Worm (Caenorhabditis elegans) whole organism, mixed stage, embryonic: ENCODE data around the gene F39E9.6.
"Not testable (repeated sequence)": the region's sequence is repeated elsewhere in the genome, so short reads cannot be mapped to it uniquely, and the experiment has no call there.

Source experiments
- M03D4.4 ChIP-seq: sonication (generic microtip); optimal IDR thresholded peaks from 2 replicates; lab custom pipeline; 2017; ENCODE audit warnings: mild to moderate bottlenecking, missing genetic modification characterization, missing compliant biosample characterization
- blmp-1 ChIP-seq: fragments of 150-350 bp; optimal IDR thresholded peaks from 2 replicates; lab custom pipeline; 2014; ENCODE audit warnings: missing biosample characterization, missing genetic modification characterization
- ceh-39 ChIP-seq: fragments of 150-350 bp; optimal IDR thresholded peaks from 2 replicates; lab custom pipeline; 2014; ENCODE audit warnings: missing biosample characterization, missing genetic modification characterization
- ceh-43 ChIP-seq: fragments of 200-800 bp; sonication (Bioruptor generic); optimal IDR thresholded peaks from 2 replicates; lab custom pipeline; 2018; ENCODE audit warnings: mild to moderate bottlenecking, missing genetic modification characterization, moderate library complexity, missing compliant biosample characterization
- ceh-83 ChIP-seq: fragments of 200-800 bp; sonication (Bioruptor generic); optimal IDR thresholded peaks from 2 replicates; lab custom pipeline; 2018; ENCODE audit warnings: mild to moderate bottlenecking, missing genetic modification characterization, missing compliant biosample characterization
- ces-1 ChIP-seq: fragments of 150-350 bp; optimal IDR thresholded peaks from 2 replicates; lab custom pipeline; 2014; ENCODE audit warnings: missing biosample characterization, missing genetic modification reagents, missing genetic modification characterization
- drap-1 ChIP-seq: fragments of 200-800 bp; sonication (Bioruptor generic); optimal IDR thresholded peaks from 3 replicates; lab custom pipeline; 2018; ENCODE audit warnings: mild to moderate bottlenecking, missing genetic modification characterization, missing compliant biosample characterization
- elt-1 ChIP-seq: sonication (generic microtip); optimal IDR thresholded peaks from 2 replicates; lab custom pipeline; 2017; ENCODE audit warnings: missing genetic modification characterization, mild to moderate bottlenecking, missing compliant biosample characterization, antibody characterized with exemption, moderate library complexity, borderline replicate concordance; ENCODE audit not compliant: insufficient read depth
- flh-1 ChIP-seq: fragments of 200-800 bp; sonication (Bioruptor generic); optimal IDR thresholded peaks from 2 replicates; lab custom pipeline; 2018; ENCODE audit warnings: mild to moderate bottlenecking, missing genetic modification characterization, moderate library complexity, missing compliant biosample characterization
- ham-2 ChIP-seq: fragments of 200-800 bp; sonication (Bioruptor generic); optimal IDR thresholded peaks from 2 replicates; lab custom pipeline; 2018; ENCODE audit warnings: mild to moderate bottlenecking, missing genetic modification characterization, missing compliant biosample characterization
- hlh-1 ChIP-seq: fragments of 150-350 bp; optimal IDR thresholded peaks from 2 replicates; lab custom pipeline; 2014; ENCODE audit warnings: missing biosample characterization, missing genetic modification reagents, missing genetic modification characterization
- lin-13 ChIP-seq: fragments of 150-350 bp; optimal IDR thresholded peaks from 2 replicates; lab custom pipeline; 2014; ENCODE audit warnings: missing biosample characterization, missing genetic modification characterization
- lin-32 ChIP-seq: fragments of 200-800 bp; sonication (Bioruptor generic); optimal IDR thresholded peaks from 2 replicates; lab custom pipeline; 2018; ENCODE audit warnings: mild to moderate bottlenecking, missing genetic modification characterization, missing compliant biosample characterization
- lsy-2 ChIP-seq: fragments of 150-350 bp; optimal IDR thresholded peaks from 2 replicates; lab custom pipeline; 2014; ENCODE audit warnings: missing biosample characterization, missing genetic modification characterization
- mab-5 ChIP-seq: fragments of 150-350 bp; optimal IDR thresholded peaks from 2 replicates; lab custom pipeline; 2014; ENCODE audit warnings: missing biosample characterization, missing genetic modification characterization
- mep-1 ChIP-seq: fragments of 150-350 bp; optimal IDR thresholded peaks from 2 replicates; lab custom pipeline; 2017; ENCODE audit warnings: missing biosample characterization, missing genetic modification reagents, missing genetic modification characterization, inconsistent platforms
- mls-2 ChIP-seq: sonication (generic microtip); optimal IDR thresholded peaks from 2 replicates; lab custom pipeline; 2016; ENCODE audit warnings: mild to moderate bottlenecking, missing genetic modification characterization, moderate library complexity, missing compliant biosample characterization
- nhr-2 ChIP-seq: fragments of 150-350 bp; optimal IDR thresholded peaks from 2 replicates; lab custom pipeline; 2014; ENCODE audit warnings: missing biosample characterization, missing genetic modification characterization
- nhr-237 ChIP-seq: fragments of 150-350 bp; optimal IDR thresholded peaks from 2 replicates; lab custom pipeline; 2014; ENCODE audit warnings: missing biosample characterization, missing genetic modification characterization
- nhr-28 ChIP-seq: fragments of 150-350 bp; optimal IDR thresholded peaks from 2 replicates; lab custom pipeline; 2014; ENCODE audit warnings: missing biosample characterization, missing genetic modification characterization
- nhr-76 ChIP-seq: sonication (generic microtip); optimal IDR thresholded peaks from 2 replicates; lab custom pipeline; 2017; ENCODE audit warnings: missing biosample characterization, missing genetic modification characterization
- pha-4 ChIP-seq: fragments of 150-350 bp; optimal IDR thresholded peaks from 2 replicates; lab custom pipeline; 2018; ENCODE audit warnings: missing biosample characterization, missing genetic modification reagents, missing genetic modification characterization
- sem-2 ChIP-seq: fragments of 200-800 bp; sonication (Bioruptor generic); optimal IDR thresholded peaks from 2 replicates; lab custom pipeline; 2018; ENCODE audit warnings: mild to moderate bottlenecking, missing genetic modification characterization, missing compliant biosample characterization
- snpc-4 ChIP-seq: fragments of 150-350 bp; optimal IDR thresholded peaks from 2 replicates; lab custom pipeline; 2014; ENCODE audit warnings: missing biosample characterization, missing genetic modification characterization
- sptf-1 ChIP-seq: sonication (generic microtip); optimal IDR thresholded peaks from 2 replicates; lab custom pipeline; 2017; ENCODE audit warnings: mild to moderate bottlenecking, missing genetic modification characterization, moderate library complexity, missing compliant biosample characterization
- tbx-8 ChIP-seq: fragments of 200-800 bp; sonication (Bioruptor generic); optimal IDR thresholded peaks from 2 replicates; lab custom pipeline; 2018; ENCODE audit warnings: mild to moderate bottlenecking, missing genetic modification characterization, moderate library complexity, missing compliant biosample characterization
- unc-120 ChIP-seq: sonication (generic microtip); optimal IDR thresholded peaks from 2 replicates; lab custom pipeline; 2017; ENCODE audit warnings: missing genetic modification characterization, missing compliant biosample characterization; ENCODE audit not compliant: poor library complexity, severe bottlenecking
- unc-62 ChIP-seq: fragments of 150-350 bp; optimal IDR thresholded peaks from 2 replicates; lab custom pipeline; 2014; ENCODE audit warnings: missing biosample characterization, missing genetic modification reagents, missing genetic modification characterization
- ztf-11 ChIP-seq: fragments of 150-350 bp; optimal IDR thresholded peaks from 2 replicates; lab custom pipeline; 2014; ENCODE audit warnings: missing biosample characterization, missing genetic modification characterization

Gene F39E9.6

DNA sequence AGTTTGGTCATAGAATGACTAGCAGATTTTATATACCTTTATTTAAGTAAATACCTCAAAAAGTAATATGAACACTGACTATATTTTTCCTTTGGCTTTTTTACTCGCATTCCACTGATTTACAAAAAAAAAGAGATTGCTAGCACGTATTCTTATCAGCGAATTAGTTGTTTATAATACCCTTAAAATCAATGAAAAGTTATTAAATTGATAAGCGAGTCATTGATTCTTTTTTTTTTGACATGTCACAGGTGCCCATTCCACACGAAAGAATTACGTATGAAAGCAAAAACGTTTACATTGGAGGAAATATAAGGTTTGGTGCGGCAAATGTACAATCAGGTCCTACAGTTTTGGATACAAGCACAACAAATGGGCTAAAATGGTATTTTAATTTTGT is 18.1 kb downstream of the F39E9.6 start, which contains the start of gene btb-17:
TSS of gene btb-17 (plus strand) at position 213 of the 400 bp plus-strand sequence.
- no peak for TF ChIP-seq hlh-1 (tag; lab: Kevin White, UChicago)
- no peak for TF ChIP-seq tbx-8 (GFP tag; lab: Kevin White, UChicago)
- no peak for TF ChIP-seq mep-1 (tag; lab: Kevin White, UChicago)
- no peak for TF ChIP-seq ceh-43 (GFP tag; lab: Kevin White, UChicago)
- TF ChIP-seq nhr-2 (tag; lab: Kevin White, UChicago) = no peak
- no peak for TF ChIP-seq nhr-237
- TF ChIP-seq M03D4.4 (tag; lab: Kevin White, UChicago) = no peak
- TF ChIP-seq unc-62 (GFP tag; lab: Kevin White, UChicago) = no peak
- no peak for TF ChIP-seq unc-120 (tag; lab: Kevin White, UChicago)
- TF ChIP-seq drap-1 = no peak
- TF ChIP-seq lsy-2 (tag; lab: Kevin White, UChicago) = no peak
- TF ChIP-seq ces-1 (GFP tag; lab: Kevin White, UChicago) = no peak
- TF ChIP-seq ceh-83 (GFP tag; lab: Kevin White, UChicago) = no peak

DNA sequence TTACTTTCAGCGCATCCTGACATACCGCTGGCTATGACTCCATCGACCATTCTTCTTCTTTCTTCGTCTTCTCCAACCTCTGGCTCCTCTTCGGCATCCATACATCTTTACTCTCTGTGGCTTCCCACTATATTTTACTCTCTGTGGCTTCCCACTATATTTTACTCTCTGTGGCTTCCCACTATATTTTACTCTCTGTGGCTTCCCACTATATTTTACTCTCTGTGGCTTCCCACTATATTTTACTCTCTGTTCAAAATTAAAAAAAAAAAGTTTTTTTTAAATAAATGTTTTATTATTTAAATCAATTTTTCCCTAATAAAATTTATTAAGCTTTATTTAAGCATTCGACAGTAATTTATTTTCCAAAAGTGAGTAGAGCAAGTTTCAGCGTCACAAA is 22.8 kb downstream of the F39E9.6 start, which contains the start of gene F39E9.14:
TSS of gene F39E9.14 (minus strand) at position 101 of the 400 bp plus-strand sequence.
- not testable (repeated sequence) for TF ChIP-seq ces-1 (GFP tag; lab: Kevin White, UChicago); unc-62 (GFP tag; lab: Kevin White, UChicago); elt-1

DNA sequence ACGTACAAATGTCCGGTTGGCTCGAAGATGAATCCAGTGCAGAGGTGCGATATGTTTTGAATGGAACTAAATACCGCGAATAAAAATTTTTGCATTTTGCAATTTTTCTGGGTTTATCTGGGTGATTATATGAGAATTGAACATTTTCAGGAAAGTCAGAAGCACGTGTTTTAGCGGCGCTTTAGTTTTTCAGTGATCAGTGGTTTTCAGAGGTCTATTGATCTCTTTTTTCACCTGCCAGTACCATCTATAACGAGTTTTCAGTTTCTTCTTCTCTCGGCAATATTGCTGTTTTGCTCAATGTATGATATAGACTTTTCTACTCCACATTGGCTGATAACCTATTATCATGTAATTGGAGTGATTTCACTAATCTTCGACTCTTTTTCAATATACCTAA is 26.3 kb downstream of the F39E9.6 start, which contains the start of gene sri-63:
TSS of gene sri-63 (plus strand) at position 301 of the 400 bp plus-strand sequence.
- TF ChIP-seq lsy-2 (tag; lab: Kevin White, UChicago) (no peak), sem-2 (GFP tag; lab: Kevin White, UChicago) (no peak), nhr-28 (no peak), M03D4.4 (tag; lab: Kevin White, UChicago) (no peak), ztf-11 (tag; lab: Kevin White, UChicago) (no peak), ces-1 (GFP tag; lab: Kevin White, UChicago) (no peak), elt-1 (no peak), lin-32 (GFP tag; lab: Kevin White, UChicago) (no peak), mab-5 (tag; lab: Kevin White, UChicago) (no peak), ceh-83 (GFP tag; lab: Kevin White, UChicago) (no peak), snpc-4 (tag; lab: Kevin White, UChicago) (no peak), pha-4 (tag; lab: Kevin White, UChicago) (no peak), nhr-2 (tag; lab: Kevin White, UChicago) (no peak), ham-2 (GFP tag; lab: Kevin White, UChicago) (no peak), ceh-39 (tag; lab: Kevin White, UChicago) (no peak)

DNA sequence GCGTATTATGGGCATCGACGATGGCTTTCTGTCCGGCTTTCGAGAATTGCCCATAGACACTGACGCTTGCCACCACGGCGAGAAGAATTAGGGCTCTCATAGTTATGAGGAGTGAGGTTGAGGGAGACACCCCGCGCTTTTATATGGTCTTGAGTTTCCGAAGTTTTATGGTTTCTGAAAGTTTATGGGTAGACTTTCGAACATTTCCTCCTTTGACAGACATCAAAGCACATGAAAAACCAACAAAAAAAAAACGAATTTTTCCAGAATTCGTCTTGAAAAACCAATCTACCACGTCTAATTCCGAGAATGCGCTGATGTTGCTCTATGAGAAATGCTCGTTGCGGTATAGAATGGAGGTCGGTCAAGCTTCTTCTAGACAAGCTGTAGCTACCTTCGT is 28.8 kb downstream of the F39E9.6 start, which contains the start of gene scl-15:
TSS of gene scl-15 (minus strand) at position 101 of the 400 bp plus-strand sequence.
- TF ChIP-seq sptf-1 = no peak
- no peak for TF ChIP-seq nhr-2 (tag; lab: Kevin White, UChicago)
- no peak for TF ChIP-seq mep-1 (tag; lab: Kevin White, UChicago)
- TF ChIP-seq mls-2 = no peak
- TF ChIP-seq elt-1 = no peak
- no peak for TF ChIP-seq snpc-4 (tag; lab: Kevin White, UChicago)
- TF ChIP-seq unc-120 (tag; lab: Kevin White, UChicago) = no peak
- no peak for TF ChIP-seq ceh-43 (GFP tag; lab: Kevin White, UChicago)
- TF ChIP-seq lin-32 (GFP tag; lab: Kevin White, UChicago) = no peak
- no peak for TF ChIP-seq nhr-237
- TF ChIP-seq flh-1 (GFP tag; lab: Kevin White, UChicago) = no peak
- TF ChIP-seq nhr-76 (tag; lab: Kevin White, UChicago) = no peak
- no peak for TF ChIP-seq M03D4.4 (tag; lab: Kevin White, UChicago)
- TF ChIP-seq blmp-1 (tag; lab: Kevin White, UChicago) = no peak
- TF ChIP-seq lin-13 (tag; lab: Kevin White, UChicago) = no peak
- TF ChIP-seq, all 35 proteins: peak for 0

DNA sequence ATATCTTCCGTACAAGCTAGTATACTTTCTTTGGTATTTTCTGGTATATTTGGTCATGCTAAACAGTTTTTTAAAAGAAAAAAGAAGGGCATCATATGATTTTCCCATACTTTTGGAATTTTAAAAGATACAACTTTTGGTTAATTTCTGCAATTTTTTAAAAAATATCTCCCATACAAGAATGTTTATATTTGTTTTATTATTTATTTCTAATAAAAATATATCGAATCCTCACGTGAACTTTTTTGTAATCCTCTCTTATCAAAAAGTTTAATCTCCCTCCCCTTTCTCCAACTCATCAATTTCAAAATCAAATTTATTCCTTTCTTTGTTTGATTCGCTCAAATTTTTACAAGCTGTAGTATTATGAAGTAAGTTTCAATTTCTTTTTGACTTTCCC is 31.0 kb downstream of the F39E9.6 start, which contains the start of gene nep-13:
TSS of gene nep-13 (plus strand) at position 301 of the 400 bp plus-strand sequence.
- TF ChIP-seq ztf-11 (tag; lab: Kevin White, UChicago) (no peak), unc-62 (GFP tag; lab: Kevin White, UChicago) (no peak), M03D4.4 (tag; lab: Kevin White, UChicago) (no peak), ceh-39 (tag; lab: Kevin White, UChicago) (no peak), lin-13 (tag; lab: Kevin White, UChicago) (no peak), blmp-1 (tag; lab: Kevin White, UChicago) (no peak)
